Worm (Caenorhabditis elegans): Measurements from ENCODE around the gene Y48E1B.17.

DNA sequence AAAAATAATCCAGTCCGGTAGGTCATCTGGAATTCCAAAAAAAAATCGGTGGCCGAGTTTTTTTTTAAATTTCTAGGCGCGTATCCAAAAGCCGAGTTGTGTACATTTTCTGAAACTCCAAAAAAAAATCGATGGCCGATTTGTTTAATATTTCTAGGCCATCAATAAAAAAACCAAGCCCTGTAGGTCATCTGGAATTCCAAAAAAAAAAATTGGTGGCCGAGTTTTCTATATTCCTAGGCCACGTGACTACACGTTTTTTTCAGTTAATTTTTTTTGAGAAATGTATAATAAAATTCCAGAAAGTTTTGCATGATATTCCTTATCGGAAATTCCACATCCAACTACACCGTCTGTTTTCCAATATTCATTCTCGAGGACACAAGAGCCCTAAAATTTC, 23.3 kb downstream of the Y48E1B.17 start, which contains the start of gene sre-45:
- TF ChIP-seq jun-1 (tag; optimal IDR thresholded peaks at IDR 0.05) (no peak), T20F7.1 (GFP tag; optimal IDR thresholded peaks at IDR 0.05) (no peak), F37D6.2 (tag; optimal IDR thresholded peaks at IDR 0.05) (no peak), lsy-2 (tag; optimal IDR thresholded peaks at IDR 0.05) (no peak), pha-4 (GFP tag; IDR thresholded peaks at IDR 0.05) (no peak), pha-4 (tag; optimal IDR thresholded peaks at IDR 0.05) (no peak), unc-39 (tag; optimal IDR thresholded peaks at IDR 0.05) (no peak), hlh-11 (tag; optimal IDR thresholded peaks at IDR 0.05) (no peak)

Data from whole organism, L4 larva.